Worm (Caenorhabditis elegans): ENCODE results near the gene C32D5.4.

DNA sequence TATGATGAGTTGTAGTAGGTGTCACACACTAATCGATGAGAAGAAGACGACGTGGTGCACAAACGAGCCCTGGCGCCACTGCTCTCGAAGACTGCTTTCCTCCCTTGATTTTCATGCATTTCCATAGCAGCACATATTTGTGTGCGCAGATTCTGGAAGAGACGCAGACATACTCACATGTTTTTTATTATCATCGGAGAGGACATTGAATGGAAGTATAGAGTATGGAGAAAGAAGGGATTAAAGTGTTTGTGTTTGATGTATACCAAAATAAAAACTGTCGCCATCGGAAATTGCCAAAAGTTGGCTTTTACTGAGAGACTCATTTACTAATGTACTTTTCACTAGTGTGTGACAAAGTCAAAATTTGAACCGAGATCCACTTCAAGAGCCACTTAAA is 28.6 kb downstream of the C32D5.4 start, which contains the start of gene mps-1:
- TF ChIP-seq nhr-12 (tag; optimal IDR thresholded peaks at IDR 0.05), result no peak
- TF ChIP-seq nhr-77 (tag; optimal IDR thresholded peaks at IDR 0.05), result no peak
- no peak for TF ChIP-seq unc-62 (GFP tag; optimal IDR thresholded peaks at IDR 0.05)
- TF ChIP-seq ama-1 (optimal IDR thresholded peaks at IDR 0.05), result no peak
- TF ChIP-seq blmp-1 (tag; optimal IDR thresholded peaks at IDR 0.05; ENCODE audit: insufficient read depth), result no peak
- TF ChIP-seq nhr-237 (tag; optimal IDR thresholded peaks at IDR 0.05), result no peak
- no peak for TF ChIP-seq nhr-10 (tag; optimal IDR thresholded peaks at IDR 0.05)
- no peak for TF ChIP-seq sem-4 (tag; optimal IDR thresholded peaks at IDR 0.05)
- TF ChIP-seq fos-1 (tag; optimal IDR thresholded peaks at IDR 0.05), result no peak
- TF ChIP-seq snpc-4 (tag; optimal IDR thresholded peaks at IDR 0.05), result no peak

All from whole organism, L2 larva.